Worm (Caenorhabditis elegans) whole organism, young adult: Measurements from ENCODE around the gene srbc-59.

Source experiments
- F55B11.4 ChIP-seq: sonication (generic microtip); optimal IDR thresholded peaks from 2 replicates; lab custom pipeline; 2016; ENCODE audit warnings: missing compliant biosample characterization, missing genetic modification characterization, borderline replicate concordance; ENCODE audit not compliant: insufficient read depth
- F57A8.1 ChIP-seq: fragments of 200-800 bp; sonication (Bioruptor generic); optimal IDR thresholded peaks from 2 replicates; lab custom pipeline; 2018; ENCODE audit warnings: mild to moderate bottlenecking, missing genetic modification characterization, moderate library complexity, missing compliant biosample characterization
- Y79H2A.3 ChIP-seq: fragments of 200-800 bp; sonication (Bioruptor generic); conservative IDR thresholded peaks from 2 replicates; pipeline ENCODE4 v1.3.6; 2022; ENCODE audit warnings: missing genetic modification reagents, missing genetic modification characterization, missing compliant biosample characterization
- Y95B8A.8 ChIP-seq: fragments of 200-800 bp; sonication (Bioruptor generic); IDR thresholded peaks from 2 replicates; pipeline ENCODE4 v1.3.6; 2022; ENCODE audit warnings: missing genetic modification reagents, missing genetic modification characterization, missing compliant biosample characterization
- ccch-3 ChIP-seq: fragments of 200-800 bp; sonication (Bioruptor generic); optimal IDR thresholded peaks from 2 replicates; lab custom pipeline; 2018; ENCODE audit warnings: mild to moderate bottlenecking, missing genetic modification characterization, missing compliant biosample characterization
- cebp-1 ChIP-seq, 2 experiments: fragments of 200-800 bp in 1 of 2; sonication (Bioruptor generic) in 1 of 2; sonication (generic microtip) in 1 of 2; IDR thresholded peaks in 1 of 2; optimal IDR thresholded peaks in 1 of 2; 2 replicates each; pipeline versions ENCODE4 v1.3.6 to Lab custom; 2017 to 2022; ENCODE audit warnings: missing compliant biosample characterization in 2 of 2, missing genetic modification characterization in 2 of 2, mild to moderate bottlenecking in 1 of 2, missing genetic modification reagents in 1 of 2, moderate library complexity in 1 of 2
- ceh-100 ChIP-seq: fragments of 200-800 bp; sonication (Bioruptor generic); IDR thresholded peaks from 2 replicates; pipeline ENCODE4 v1.3.6; 2022; ENCODE audit warnings: missing genetic modification reagents, missing genetic modification characterization, missing compliant biosample characterization
- ets-4 ChIP-seq: fragments of 200-800 bp; sonication (Bioruptor generic); optimal IDR thresholded peaks from 2 replicates; lab custom pipeline; 2018; ENCODE audit warnings: mild to moderate bottlenecking, missing genetic modification characterization, missing compliant biosample characterization
- hrde-1 ChIP-seq: sonication (generic microtip); optimal IDR thresholded peaks from 2 replicates; lab custom pipeline; 2016; ENCODE audit warnings: missing genetic modification characterization, mild to moderate bottlenecking, missing compliant biosample characterization, moderate library complexity, missing genotype, missing genetic modification reagents, borderline replicate concordance
- lin-40 ChIP-seq: sonication (generic microtip); optimal IDR thresholded peaks from 2 replicates; lab custom pipeline; 2016; ENCODE audit warnings: missing genetic modification characterization, mild to moderate bottlenecking, missing compliant biosample characterization, missing genotype, missing genetic modification reagents
- mel-28 ChIP-seq: sonication (generic microtip); optimal IDR thresholded peaks from 2 replicates; lab custom pipeline; 2016; ENCODE audit warnings: borderline replicate concordance, mild to moderate bottlenecking, missing genetic modification characterization, missing compliant biosample characterization
- mxl-1 ChIP-seq: sonication (generic microtip); optimal IDR thresholded peaks from 2 replicates; lab custom pipeline; 2016; ENCODE audit warnings: missing genetic modification characterization, missing compliant biosample characterization
- nfya-1 ChIP-seq: sonication (generic microtip); optimal IDR thresholded peaks from 2 replicates; lab custom pipeline; 2017; ENCODE audit warnings: antibody characterized with exemption, missing compliant biosample characterization, missing genetic modification characterization, borderline replicate concordance; ENCODE audit not compliant: insufficient read depth
- sdz-38 ChIP-seq: sonication (generic microtip); optimal IDR thresholded peaks from 2 replicates; lab custom pipeline; 2016; ENCODE audit warnings: missing genotype, missing genetic modification characterization, missing compliant biosample characterization
- somi-1 ChIP-seq: fragments of 200-800 bp; sonication (Bioruptor generic); optimal IDR thresholded peaks from 2 replicates; lab custom pipeline; 2018; ENCODE audit warnings: mild to moderate bottlenecking, missing genetic modification characterization, missing compliant biosample characterization
- tbp1 ChIP-seq: fragments of 200-800 bp; sonication (Bioruptor generic); optimal IDR thresholded peaks from 2 replicates; lab custom pipeline; 2018; ENCODE audit warnings: mild to moderate bottlenecking, missing genetic modification characterization, missing compliant biosample characterization
- ztf-18 ChIP-seq: sonication (generic microtip); optimal IDR thresholded peaks from 2 replicates; lab custom pipeline; 2016; ENCODE audit warnings: missing genotype, mild to moderate bottlenecking, missing genetic modification characterization, missing compliant biosample characterization
- ztf-28 ChIP-seq: fragments of 200-800 bp; sonication (Bioruptor generic); IDR thresholded peaks from 2 replicates; pipeline ENCODE4 v1.3.6; 2022; ENCODE audit warnings: missing genetic modification reagents, missing genetic modification characterization, missing compliant biosample characterization

Gene srbc-59

DNA sequence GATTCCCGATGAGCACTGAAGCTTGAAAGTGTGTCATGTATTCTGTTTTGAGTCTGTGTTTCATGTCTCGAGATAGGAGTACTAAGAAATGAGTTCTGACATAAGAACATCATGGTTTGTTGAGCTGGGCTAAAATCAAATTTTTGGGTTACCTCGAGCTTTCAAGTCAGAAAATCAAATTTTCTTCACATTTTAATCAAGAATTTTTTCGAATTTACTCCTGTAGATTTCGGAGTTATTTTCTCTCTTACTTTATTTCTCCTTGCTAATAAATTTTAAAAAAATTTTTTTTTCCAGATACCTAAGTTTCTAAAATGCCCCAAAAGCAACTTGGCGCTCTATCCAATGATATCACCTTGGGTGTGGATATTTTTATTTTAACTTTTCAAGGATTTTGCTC is 47.7 kb downstream of the srbc-59 start, which contains the start of gene F41H8.2:
F41H8.2 (plus strand) TSS at position 301 of the 400 bp plus-strand sequence.
- TF ChIP-seq ztf-18 (tag; lab: Kevin White, UChicago) (no peak), ztf-28 (GFP tag; lab: Robert Waterston, UW) (no peak), Y95B8A.8 (GFP tag; lab: Robert Waterston, UW) (no peak), ets-4 (no peak), F57A8.1 (no peak), sdz-38 (tag; lab: Kevin White, UChicago) (no peak), ceh-100 (GFP tag; lab: Robert Waterston, UW) (no peak), tbp1 (GFP tag; lab: Kevin White, UChicago) (no peak), ccch-3 (GFP tag; lab: Kevin White, UChicago) (no peak), F55B11.4 (no peak), cebp-1 (GFP tag; IDR thresholded peaks at IDR 0.05; lab: Robert Waterston, UW) (no peak), cebp-1 (tag; optimal IDR thresholded peaks at IDR 0.05; lab: Kevin White, UChicago) (no peak), somi-1 (GFP tag; lab: Kevin White, UChicago) (no peak), Y79H2A.3 (GFP tag; lab: Robert Waterston, UW) (no peak), mel-28 (no peak), nfya-1 (no peak), lin-40 (tag; lab: Kevin White, UChicago) (no peak), mxl-1 (tag; lab: Kevin White, UChicago) (no peak), hrde-1 (tag; lab: Kevin White, UChicago) (no peak)
- TF ChIP-seq, all 124 proteins: peak for 0
